Worm (Caenorhabditis elegans): Measurements from ENCODE around the gene C28H8.2.

DNA sequence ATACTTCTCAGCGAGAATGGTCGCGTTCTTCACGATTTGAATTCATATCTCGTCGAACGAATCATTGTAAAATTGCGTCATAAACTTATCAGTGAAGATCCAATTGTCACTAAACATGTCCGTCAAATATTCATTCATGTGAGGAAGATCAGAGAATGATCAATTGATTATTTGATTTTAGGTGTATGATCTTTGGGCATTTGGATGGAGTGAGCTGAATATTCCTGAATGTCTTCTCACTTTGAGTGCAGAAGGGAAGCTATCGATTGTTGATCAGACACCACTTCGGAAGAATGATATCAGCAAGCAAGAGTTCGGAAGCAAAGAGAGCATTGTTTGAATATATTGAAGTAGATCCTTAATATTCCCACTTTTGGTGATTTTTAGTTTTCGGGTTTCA is 45.9 kb upstream of the C28H8.2 start:
- TF ChIP-seq lin-13 (tag; optimal IDR thresholded peaks at IDR 0.05) (no peak), nhr-76 (tag; optimal IDR thresholded peaks at IDR 0.05) (no peak)

Data from whole organism, mixed stage, embryonic.